Worm (Caenorhabditis elegans): ENCODE results near the gene F41E6.1.

- TF ChIP-seq ztf-11 (tag; optimal IDR thresholded peaks at IDR 0.05) (no peak), pha-4 (tag; optimal IDR thresholded peaks at IDR 0.05) (no peak), cnd-1 (tag; optimal IDR thresholded peaks at IDR 0.05) (no peak), drap-1 (GFP tag; optimal IDR thresholded peaks at IDR 0.05) (no peak), elt-3 (tag; optimal IDR thresholded peaks at IDR 0.05) (no peak), nhr-237 (tag; optimal IDR thresholded peaks at IDR 0.05) (no peak)
Measured at ce11 chrV:8637666-8638271, 15.4 kb downstream of the F41E6.1 start, which contains the start of the genes F28A12.10 and acd-4.

All from whole organism, mixed stage, embryonic.